Fruit fly (Drosophila melanogaster): ENCODE data around the gene CG2082.

The CG2082 gene

dm6 chr3R:5746646-5747045, 34.2 kb downstream of the CG2082 start (continued):
- TF ChIP-seq CG4282 (GFP tag; optimal IDR thresholded peaks at IDR 0.05) (no peak), bigmax (GFP tag; optimal IDR thresholded peaks at IDR 0.05) (no peak), br (optimal IDR thresholded peaks at IDR 0.05) (no peak), PHDP (tag; optimal IDR thresholded peaks at IDR 0.05) (peak; percentile 53), insv (GFP tag; optimal IDR thresholded peaks at IDR 0.05) (peak in 1 of 2 experiments; percentile 13), GATAe (GFP tag; conservative IDR thresholded peaks at IDR 0.05) (no peak), toy (GFP tag; IDR thresholded peaks at IDR 0.05) (no peak), Nf-YC (tag; optimal IDR thresholded peaks at IDR 0.05) (no peak), CG18599 (GFP tag; optimal IDR thresholded peaks at IDR 0.05) (no peak), CG1602 (GFP tag; optimal IDR thresholded peaks at IDR 0.05) (no peak), scrt (GFP tag; optimal IDR thresholded peaks at IDR 0.05) (peak; percentile 53), her (GFP tag; optimal IDR thresholded peaks at IDR 0.05) (no peak), row (GFP tag; IDR thresholded peaks at IDR 0.05) (no peak), CG33213 (GFP tag; optimal IDR thresholded peaks at IDR 0.05) (no peak), unc-4 (GFP tag; IDR thresholded peaks at IDR 0.05; ENCODE audit: partially characterized antibody) (no peak), Dip3 (GFP tag; optimal IDR thresholded peaks at IDR 0.05) (no peak), CG10267 (tag; optimal IDR thresholded peaks at IDR 0.05) (no peak), CG4617 (GFP tag; optimal IDR thresholded peaks at IDR 0.05; ENCODE audit: borderline replicate concordance) (no peak), CG12104 (GFP tag; optimal IDR thresholded peaks at IDR 0.05) (peak; percentile 2), CG10321 (GFP tag; IDR thresholded peaks at IDR 0.05) (no peak), exex (tag; optimal IDR thresholded peaks at IDR 0.05) (no peak), CG6683 (GFP tag; optimal IDR thresholded peaks at IDR 0.05) (peak; percentile 13), CG6254 (GFP tag; optimal IDR thresholded peaks at IDR 0.05) (peak; percentile 32), phol (tag; optimal IDR thresholded peaks at IDR 0.05) (no peak), CG12155 (GFP tag; optimal IDR thresholded peaks at IDR 0.05) (no peak), CG12659 (GFP tag; optimal IDR thresholded peaks at IDR 0.05) (peak; percentile 38), cas (GFP tag; IDR thresholded peaks at IDR 0.05) (no peak), CG6654 (GFP tag; optimal IDR thresholded peaks at IDR 0.05) (no peak), dimm (GFP tag; IDR thresholded peaks at IDR 0.05) (no peak), sens (GFP tag) (peak; percentile 78), slou (GFP tag; optimal IDR thresholded peaks at IDR 0.05) (no peak), lab (GFP tag; optimal IDR thresholded peaks at IDR 0.05) (peak; percentile 84), jumu (GFP tag; optimal IDR thresholded peaks at IDR 0.05) (no peak), org-1 (GFP tag; optimal IDR thresholded peaks at IDR 0.05) (peak; percentile 13), vfl (GFP tag; optimal IDR thresholded peaks at IDR 0.05) (no peak), fru (optimal IDR thresholded peaks at IDR 0.05) (no peak), Fer1 (GFP tag; optimal IDR thresholded peaks at IDR 0.05) (peak; percentile 76), Optix (GFP tag; IDR thresholded peaks at IDR 0.05) (no peak), CG18619 (GFP tag; optimal IDR thresholded peaks at IDR 0.05) (no peak), CG16863 (GFP tag; optimal IDR thresholded peaks at IDR 0.05) (no peak), Atf6 (GFP tag; IDR thresholded peaks at IDR 0.05) (peak; percentile 41; the same call in 1 of the 2 replicates), vnd (GFP tag; IDR thresholded peaks at IDR 0.05; ENCODE audit: partially characterized antibody) (no peak), CG12071 (GFP tag; optimal IDR thresholded peaks at IDR 0.05) (no peak), zf30C (GFP tag; optimal IDR thresholded peaks at IDR 0.05) (no peak), CG1529 (GFP tag; optimal IDR thresholded peaks at IDR 0.05) (peak; percentile 25), CG17385 (GFP tag; optimal IDR thresholded peaks at IDR 0.05) (peak; percentile 10), ems (GFP tag; optimal IDR thresholded peaks at IDR 0.05) (no peak), kni (GFP tag; optimal IDR thresholded peaks at IDR 0.05) (no peak), CG12744 (GFP tag; optimal IDR thresholded peaks at IDR 0.05) (peak; percentile 7), CG34224 (GFP tag; IDR thresholded peaks at IDR 0.05; ENCODE audit: partially characterized antibody) (no peak), CG11456 (GFP tag; IDR thresholded peaks at IDR 0.05) (no peak), Lpt (GFP tag; optimal IDR thresholded peaks at IDR 0.05) (no peak), Elba2 (GFP tag; optimal IDR thresholded peaks at IDR 0.05) (no peak)

Data from whole organism, embryonic.